Fruit fly (Drosophila melanogaster): ENCODE measurements around the gene CG13893.

CG13893 gene

DNA sequence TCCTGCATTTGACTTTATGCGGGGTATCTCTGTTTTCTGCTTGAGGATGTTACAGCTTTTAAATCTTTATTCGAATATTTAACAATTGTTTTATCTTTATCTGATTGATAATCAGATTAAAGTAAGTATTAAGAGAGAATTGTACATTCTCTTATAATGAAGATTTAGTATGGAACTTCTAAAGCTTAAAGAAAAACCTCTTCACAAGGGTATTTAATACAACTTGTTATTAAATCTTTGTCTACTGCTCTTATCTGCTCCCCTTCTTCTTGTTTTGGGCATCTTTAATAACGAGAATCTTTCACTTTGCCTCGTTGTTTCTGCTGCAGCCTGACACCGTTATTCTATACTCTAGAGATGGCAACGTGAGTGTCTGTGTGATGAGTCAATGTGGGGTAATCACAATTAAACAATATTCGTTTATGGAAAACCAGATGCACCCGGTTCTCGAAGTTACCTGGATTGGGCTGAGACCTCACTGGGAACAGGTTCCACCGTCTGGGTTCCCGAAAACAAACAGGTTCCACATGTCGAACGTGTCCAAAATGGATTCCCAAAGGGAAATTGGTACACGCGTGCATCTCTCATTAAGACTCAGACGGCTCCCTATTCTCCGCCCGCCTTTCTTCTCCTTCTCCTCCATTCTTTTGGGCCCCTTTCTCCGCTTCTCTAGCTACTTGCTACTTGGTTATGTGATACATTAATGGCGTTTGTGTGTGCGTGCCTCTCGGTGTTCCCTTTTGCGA is 53.6 kb downstream of the CG13893 start:
- TF ChIP-seq fd85E (GFP tag; optimal IDR thresholded peaks at IDR 0.05) (no peak), achi (GFP tag; optimal IDR thresholded peaks at IDR 0.05) (peak; percentile 70), Sox14 (GFP tag; optimal IDR thresholded peaks at IDR 0.05) (peak; percentile 61), fkh (GFP tag; optimal IDR thresholded peaks at IDR 0.05) (no peak), Sox15 (GFP tag; optimal IDR thresholded peaks at IDR 0.05) (peak; percentile 48), svp (GFP tag) (peak; percentile 91), esn (GFP tag; optimal IDR thresholded peaks at IDR 0.05) (peak; percentile 84), topi (GFP tag; optimal IDR thresholded peaks at IDR 0.05) (peak; percentile 80), CG4318 (GFP tag; optimal IDR thresholded peaks at IDR 0.05) (peak; percentile 46), Hr39 (GFP tag; optimal IDR thresholded peaks at IDR 0.05) (peak; percentile 73), ss (GFP tag; optimal IDR thresholded peaks at IDR 0.05) (peak; percentile 29 to 73), dac (GFP tag; optimal IDR thresholded peaks at IDR 0.05) (peak; percentile 15), Smox (GFP tag; optimal IDR thresholded peaks at IDR 0.05) (peak; percentile 77), CG10631 (GFP tag; optimal IDR thresholded peaks at IDR 0.05) (peak; percentile 74), salr (GFP tag; optimal IDR thresholded peaks at IDR 0.05) (peak in 1 of 2 experiments; percentile 59), cyc (GFP tag; optimal IDR thresholded peaks at IDR 0.05) (peak; percentile 67), CG6792 (GFP tag; optimal IDR thresholded peaks at IDR 0.05) (peak; percentile 60), fd59A (GFP tag; optimal IDR thresholded peaks at IDR 0.05) (peak; percentile 50), Blimp-1 (GFP tag; optimal IDR thresholded peaks at IDR 0.05) (peak; percentile 26), CG11294 (GFP tag; IDR thresholded peaks at IDR 0.05) (no peak), Hr38 (GFP tag; optimal IDR thresholded peaks at IDR 0.05) (no peak), Sox102F (GFP tag; optimal IDR thresholded peaks at IDR 0.05) (peak; percentile 68), CG6808 (GFP tag; optimal IDR thresholded peaks at IDR 0.05) (peak; percentile 67), CG15336 (GFP tag; IDR thresholded peaks at IDR 0.05) (peak; percentile 40; the same call in 1 of the 2 replicates), Gug (GFP tag; IDR thresholded peaks at IDR 0.05) (no peak), Ets21C (GFP tag; optimal IDR thresholded peaks at IDR 0.05) (peak; percentile 69), CG31627 (GFP tag; optimal IDR thresholded peaks at IDR 0.05) (peak; percentile 77), CG8119 (GFP tag; IDR thresholded peaks at IDR 0.05) (peak; percentile 69), CG32006 (GFP tag; optimal IDR thresholded peaks at IDR 0.05) (peak; percentile 76), CG6276 (GFP tag; optimal IDR thresholded peaks at IDR 0.05) (peak; percentile 67), net (GFP tag; optimal IDR thresholded peaks at IDR 0.05) (peak; percentile 45), Met (GFP tag; optimal IDR thresholded peaks at IDR 0.05) (peak; percentile 77), Eip75B (GFP tag; optimal IDR thresholded peaks at IDR 0.05) (peak; percentile 70), acj6 (GFP tag; optimal IDR thresholded peaks at IDR 0.05) (peak; percentile 57), CG1621 (tag; optimal IDR thresholded peaks at IDR 0.05) (no peak), CG10669 (GFP tag; optimal IDR thresholded peaks at IDR 0.05) (peak; percentile 58), Ets96B (tag; optimal IDR thresholded peaks at IDR 0.05) (peak; percentile 61), Eip78C (GFP tag) (peak; percentile 91), CG3032 (tag; optimal IDR thresholded peaks at IDR 0.05) (peak; percentile 74), Hr4 (GFP tag; optimal IDR thresholded peaks at IDR 0.05) (peak; percentile 49), CG7368 (GFP tag; optimal IDR thresholded peaks at IDR 0.05) (peak; percentile 7), CG6854 (GFP tag; optimal IDR thresholded peaks at IDR 0.05) (no peak), CG11762 (GFP tag; optimal IDR thresholded peaks at IDR 0.05; ENCODE audit: insufficient read depth) (no peak), dsx (GFP tag; optimal IDR thresholded peaks at IDR 0.05; ENCODE audit: poor library complexity, severe bottlenecking) (no peak), CG6163 (GFP tag; IDR thresholded peaks at IDR 0.05) (no peak; the same call in 2 of the 3 replicates), vri (GFP tag; optimal IDR thresholded peaks at IDR 0.05) (peak; percentile 17), CG8632 (GFP tag; optimal IDR thresholded peaks at IDR 0.05) (peak; percentile 69), CG9139 (GFP tag; optimal IDR thresholded peaks at IDR 0.05) (no peak), CG3919 (GFP tag; optimal IDR thresholded peaks at IDR 0.05) (peak; percentile 69), CG16779 (tag; optimal IDR thresholded peaks at IDR 0.05) (no peak)

All from whole organism, prepupa.